Worm (Caenorhabditis elegans) whole organism, L1 larva: ENCODE measurements around the gene C30H6.5.

Experiments used
- ceh-90 ChIP-seq: sonication (generic microtip); optimal IDR thresholded peaks from 2 replicates; lab custom pipeline; 2016; ENCODE audit warnings: missing genetic modification characterization, missing compliant biosample characterization
- fkh-10 ChIP-seq: sonication (generic microtip); optimal IDR thresholded peaks from 2 replicates; lab custom pipeline; 2017; ENCODE audit warnings: missing biosample characterization, missing genetic modification reagents, missing genetic modification characterization
- lin-14 ChIP-seq: fragments of 200-800 bp; sonication (Bioruptor generic); optimal IDR thresholded peaks from 2 replicates; lab custom pipeline; 2018; ENCODE audit warnings: mild to moderate bottlenecking, missing genetic modification characterization, moderate library complexity, missing compliant biosample characterization

- TF ChIP-seq fkh-10 (no peak), ceh-90 (no peak), lin-14 (GFP tag; lab: Kevin White, UChicago) (no peak)
Measured at ce11 chrIV:17351586-17351985, 20.0 kb upstream of the C30H6.5 start, which contains the start of gene clec-199.
